Worm (Caenorhabditis elegans) whole organism, midembryonic: Measurements from ENCODE around the gene tcl-2.
A peak's percentile ranks its signal among the peaks of the same experiment; 100 is the strongest.

ENCODE experiments used
- T22C8.4 ChIP-seq: fragments of 200-800 bp; sonication (Bioruptor generic); IDR thresholded peaks from 2 replicates; pipeline ENCODE4 v1.3.6; 2022; ENCODE audit warnings: missing genetic modification characterization, missing compliant biosample characterization
- klf-2 ChIP-seq: fragments of 200-800 bp; sonication (Bioruptor generic); conservative IDR thresholded peaks from 2 replicates; pipeline ENCODE4 v1.3.6; 2022; ENCODE audit warnings: missing genetic modification reagents, missing genetic modification characterization, missing compliant biosample characterization
- med-1 ChIP-seq: sonication (generic microtip); optimal IDR thresholded peaks from 2 replicates; lab custom pipeline; 2017; ENCODE audit warnings: missing genetic modification characterization, mild to moderate bottlenecking, missing compliant biosample characterization, antibody characterized with exemption, missing genetic modification reagents; ENCODE audit not compliant: insufficient read depth
- ref-1 ChIP-seq: fragments of 200-800 bp; sonication (Bioruptor generic); conservative IDR thresholded peaks from 2 replicates; pipeline ENCODE4 v1.3.6; 2022; ENCODE audit warnings: missing genetic modification reagents, missing genetic modification characterization, missing compliant biosample characterization
- tab-1 ChIP-seq: fragments of 200-800 bp; sonication (Bioruptor generic); IDR thresholded peaks from 2 replicates; pipeline ENCODE4 v1.3.6; 2022; ENCODE audit warnings: missing genetic modification characterization, missing compliant biosample characterization
- ztf-23 ChIP-seq: fragments of 200-800 bp; sonication (Bioruptor generic); IDR thresholded peaks from 2 replicates; pipeline ENCODE4 v1.3.6; 2022; ENCODE audit warnings: missing genetic modification reagents, missing genetic modification characterization, missing compliant biosample characterization
- ztf-29 ChIP-seq: fragments of 200-800 bp; sonication (Bioruptor generic); IDR thresholded peaks from 2 replicates; pipeline ENCODE4 v1.3.6; 2022; ENCODE audit warnings: missing genetic modification reagents, missing genetic modification characterization, missing compliant biosample characterization

DNA sequence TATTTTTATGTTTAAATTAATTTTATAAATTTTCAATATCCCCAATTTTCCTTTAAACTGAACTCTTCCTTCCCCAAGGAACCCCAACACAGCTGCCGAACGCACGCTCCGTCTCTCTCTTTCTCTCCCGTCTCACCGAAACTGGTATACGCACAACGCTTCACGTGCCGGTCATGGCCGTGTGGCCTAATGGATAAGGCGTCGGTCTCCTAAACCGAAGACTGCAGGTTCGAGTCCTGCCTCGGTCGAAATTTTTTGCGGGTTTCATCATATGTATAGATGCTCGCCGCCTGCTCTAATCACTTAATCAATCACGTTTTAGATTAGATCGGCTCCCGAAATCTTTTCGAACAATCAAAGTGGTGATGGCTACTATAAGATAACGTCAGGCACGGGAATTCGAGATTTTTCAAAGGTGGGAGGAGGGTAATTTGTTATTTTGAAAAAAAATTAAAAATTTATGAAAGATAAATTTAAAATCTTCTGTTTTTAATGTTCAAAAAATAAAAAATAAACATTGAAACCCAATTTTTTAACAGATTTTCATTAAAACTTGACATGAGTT is 35.0 kb upstream of the tcl-2 start:
- TF ChIP-seq T22C8.4 (GFP tag; lab: Robert Waterston, UW) (peak; percentile 94), ref-1 (GFP tag; lab: Robert Waterston, UW) (peak; percentile 95), ztf-29 (GFP tag; lab: Robert Waterston, UW) (peak; percentile 98), klf-2 (peak; percentile 97), ztf-23 (GFP tag; lab: Robert Waterston, UW) (peak; percentile 96), med-1 (GFP tag; lab: Kevin White, UChicago) (peak; percentile 70), tab-1 (peak; percentile 99)
